Worm (Caenorhabditis elegans) whole organism, late embryonic: ENCODE measurements around the gene msp-55.
A peak's percentile ranks its signal among the peaks of the same experiment; 100 is the strongest.

Experiments
- C38D4.7 ChIP-seq: fragments of 200-800 bp; sonication (Bioruptor generic); optimal IDR thresholded peaks from 2 replicates; lab custom pipeline; 2018; ENCODE audit warnings: mild to moderate bottlenecking, missing genetic modification characterization, moderate library complexity, missing compliant biosample characterization
- K02D7.2 ChIP-seq: sonication (generic microtip); optimal IDR thresholded peaks from 2 replicates; lab custom pipeline; 2017; ENCODE audit warnings: mild to moderate bottlenecking, missing genetic modification characterization, missing compliant biosample characterization
- T23F11.4 ChIP-seq: fragments of 200-800 bp; sonication (Bioruptor generic); optimal IDR thresholded peaks from 2 replicates; lab custom pipeline; 2018; ENCODE audit warnings: mild to moderate bottlenecking, missing genetic modification characterization, missing compliant biosample characterization
- ahr-1 ChIP-seq: sonication (generic microtip); optimal IDR thresholded peaks from 2 replicates; lab custom pipeline; 2016; ENCODE audit warnings: missing genetic modification characterization, missing compliant biosample characterization
- ceh-14 ChIP-seq: sonication (generic microtip); optimal IDR thresholded peaks from 2 replicates; lab custom pipeline; 2016; ENCODE audit warnings: missing genotype, missing genetic modification characterization, missing compliant biosample characterization
- ceh-18 ChIP-seq: sonication (generic microtip); optimal IDR thresholded peaks from 2 replicates; lab custom pipeline; 2016; ENCODE audit warnings: missing genetic modification characterization, missing compliant biosample characterization
- ceh-19 ChIP-seq: fragments of 200-800 bp; sonication (Bioruptor generic); optimal IDR thresholded peaks from 2 replicates; lab custom pipeline; 2018; ENCODE audit warnings: mild to moderate bottlenecking, missing genetic modification characterization, missing compliant biosample characterization
- ceh-31 ChIP-seq: sonication (generic microtip); optimal IDR thresholded peaks from 2 replicates; lab custom pipeline; 2016; ENCODE audit warnings: missing genetic modification characterization, missing compliant biosample characterization
- ceh-6 ChIP-seq: fragments of 200-800 bp; sonication (Bioruptor generic); optimal IDR thresholded peaks from 2 replicates; lab custom pipeline; 2018; ENCODE audit warnings: mild to moderate bottlenecking, missing genetic modification characterization, missing compliant biosample characterization
- ceh-9 ChIP-seq: sonication (generic microtip); optimal IDR thresholded peaks from 2 replicates; lab custom pipeline; 2016; ENCODE audit warnings: mild to moderate bottlenecking, missing genetic modification characterization, inconsistent platforms, missing compliant biosample characterization
- dmd-4 ChIP-seq: sonication (generic microtip); optimal IDR thresholded peaks from 2 replicates; lab custom pipeline; 2016; ENCODE audit warnings: borderline replicate concordance, missing genetic modification characterization, missing compliant biosample characterization
- dve-1 ChIP-seq: sonication (generic microtip); optimal IDR thresholded peaks from 2 replicates; lab custom pipeline; 2017; ENCODE audit warnings: antibody characterized with exemption, mild to moderate bottlenecking, missing genetic modification characterization, missing compliant biosample characterization
- elt-2 ChIP-seq: sonication (generic microtip); optimal IDR thresholded peaks from 2 replicates; lab custom pipeline; 2016; ENCODE audit warnings: missing genetic modification reagents, missing genetic modification characterization, missing compliant biosample characterization
- eyg-1 ChIP-seq: sonication (generic microtip); optimal IDR thresholded peaks from 2 replicates; lab custom pipeline; 2016; ENCODE audit warnings: missing genotype, missing genetic modification characterization, missing compliant biosample characterization
- fax-1 ChIP-seq: sonication (generic microtip); optimal IDR thresholded peaks from 2 replicates; lab custom pipeline; 2016; ENCODE audit warnings: missing genotype, missing genetic modification characterization, missing compliant biosample characterization
- fkh-10 ChIP-seq: fragments of 150-350 bp; optimal IDR thresholded peaks from 2 replicates; lab custom pipeline; 2014; ENCODE audit warnings: missing biosample characterization, missing genetic modification reagents, missing genetic modification characterization
- fkh-6 ChIP-seq: sonication (generic microtip); optimal IDR thresholded peaks from 2 replicates; lab custom pipeline; 2016; ENCODE audit warnings: missing genetic modification characterization, missing compliant biosample characterization
- hlh-15 ChIP-seq: sonication (generic microtip); optimal IDR thresholded peaks from 2 replicates; lab custom pipeline; 2016; ENCODE audit warnings: missing genetic modification characterization, missing compliant biosample characterization
- nfya-1 ChIP-seq: sonication (generic microtip); optimal IDR thresholded peaks from 2 replicates; lab custom pipeline; 2017; ENCODE audit warnings: missing genetic modification characterization, mild to moderate bottlenecking, missing compliant biosample characterization, antibody characterized with exemption, moderate library complexity
- nhr-11 ChIP-seq: fragments of 150-350 bp; optimal IDR thresholded peaks from 2 replicates; lab custom pipeline; 2014; ENCODE audit warnings: missing biosample characterization, missing genetic modification characterization
- odd-2 ChIP-seq: sonication (generic microtip); optimal IDR thresholded peaks from 2 replicates; lab custom pipeline; 2017; ENCODE audit warnings: antibody characterized with exemption, mild to moderate bottlenecking, missing genetic modification characterization, missing compliant biosample characterization
- pqm-1 ChIP-seq: sonication (generic microtip); optimal IDR thresholded peaks from 2 replicates; lab custom pipeline; 2016; ENCODE audit warnings: missing genetic modification characterization, missing compliant biosample characterization
- sdc-2 ChIP-seq: sonication (generic microtip); optimal IDR thresholded peaks from 2 replicates; lab custom pipeline; 2016; ENCODE audit warnings: missing genotype, missing genetic modification characterization, missing compliant biosample characterization
- sox-2 ChIP-seq: fragments of 200-800 bp; sonication (Bioruptor generic); IDR thresholded peaks from 2 replicates; pipeline ENCODE4 v1.3.6; 2022; ENCODE audit warnings: missing genetic modification reagents, missing genetic modification characterization, missing compliant biosample characterization
- syd-9 ChIP-seq: sonication (generic microtip); optimal IDR thresholded peaks from 2 replicates; lab custom pipeline; 2016; ENCODE audit warnings: mild to moderate bottlenecking, missing genetic modification characterization, moderate library complexity, missing compliant biosample characterization
- tbx-2 ChIP-seq: sonication (generic microtip); optimal IDR thresholded peaks from 2 replicates; lab custom pipeline; 2016; ENCODE audit warnings: missing genetic modification characterization, missing compliant biosample characterization
- tbx-7 ChIP-seq: sonication (generic microtip); optimal IDR thresholded peaks from 2 replicates; lab custom pipeline; 2016; ENCODE audit warnings: missing genotype, missing genetic modification characterization, missing compliant biosample characterization
- ttx-3 ChIP-seq: sonication (generic microtip); optimal IDR thresholded peaks from 2 replicates; lab custom pipeline; 2016; ENCODE audit warnings: missing genetic modification reagents, missing genetic modification characterization, missing compliant biosample characterization
- unc-55 ChIP-seq: sonication (generic microtip); optimal IDR thresholded peaks from 2 replicates; lab custom pipeline; 2017; ENCODE audit warnings: missing biosample characterization, missing genetic modification reagents, missing genetic modification characterization
- zip-5 ChIP-seq: sonication (generic microtip); optimal IDR thresholded peaks from 2 replicates; lab custom pipeline; 2016; ENCODE audit warnings: missing genetic modification characterization, missing compliant biosample characterization

msp-55 gene

DNA sequence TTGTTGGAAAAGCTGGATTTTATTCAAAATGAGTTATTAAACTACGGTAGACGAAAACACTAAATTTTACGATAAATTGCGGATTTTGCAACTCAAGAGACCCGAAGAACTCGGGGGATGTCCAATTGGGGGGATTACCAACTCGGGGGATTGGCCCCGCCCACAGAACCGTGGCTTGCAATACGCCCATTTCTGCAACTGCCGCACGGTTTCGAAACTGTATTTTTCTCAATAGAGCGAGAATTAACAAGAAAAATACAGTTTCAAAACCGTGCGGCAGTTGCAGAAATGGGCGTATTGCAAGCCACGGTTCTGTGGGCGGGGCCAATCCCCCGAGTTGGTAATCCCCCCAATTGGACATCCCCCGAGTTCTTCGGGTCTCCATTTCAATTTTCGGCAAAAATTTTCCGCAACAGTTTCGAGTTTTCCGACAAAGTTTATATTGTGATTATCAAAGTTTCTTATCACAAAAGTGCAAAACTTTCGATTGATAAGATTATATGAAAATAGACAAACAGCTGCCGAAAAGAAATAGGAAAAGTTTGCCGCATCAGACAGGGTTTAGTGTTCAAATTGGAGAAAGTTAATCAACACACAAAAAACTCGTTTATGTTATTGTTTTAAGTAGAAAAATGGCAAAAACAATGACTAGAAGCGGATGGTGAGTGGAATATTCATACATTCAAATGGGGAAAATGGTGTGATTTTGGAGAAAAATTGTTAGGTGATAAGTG, 34.1 kb upstream of the msp-55 start:
- TF ChIP-seq ceh-31 (tag; lab: Kevin White, UChicago) (peak; percentile 17), tbx-2 (peak; percentile 64), elt-2 (peak; percentile 58), nfya-1 (tag; lab: Kevin White, UChicago) (peak; percentile 6)

ce11 chrIV:5088814-5089322, 33.1 kb upstream of the msp-55 start, which contains the start of gene ivd-1:
Gene ivd-1 (minus strand): TSS chrIV:5088864.
- TF ChIP-seq fkh-10 (GFP tag; lab: Kevin White, UChicago): no peak
- TF ChIP-seq dve-1: no peak

DNA sequence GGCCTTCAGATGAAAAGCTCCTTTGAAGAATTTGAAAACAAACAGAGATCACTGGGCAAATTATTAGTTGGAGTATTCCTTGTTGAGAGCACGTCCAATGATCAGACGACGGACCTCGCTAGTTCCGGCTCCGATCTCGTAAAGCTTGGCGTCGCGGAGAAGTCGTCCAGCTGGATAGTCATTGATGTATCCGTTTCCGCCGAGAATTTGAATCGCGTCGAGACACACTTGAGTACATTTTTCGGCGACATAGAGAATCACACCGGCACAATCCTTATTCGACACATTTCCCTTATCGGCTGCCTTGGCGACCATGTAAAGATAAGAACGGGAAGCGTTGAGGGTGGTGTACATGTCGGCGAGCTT, 31.1 kb upstream of the msp-55 start:
- TF ChIP-seq sox-2 (no peak), ahr-1 (tag; lab: Kevin White, UChicago) (no peak), sdc-2 (tag; lab: Kevin White, UChicago) (no peak), elt-2 (peak; percentile 25), ceh-14 (tag; lab: Kevin White, UChicago) (no peak), odd-2 (tag; lab: Kevin White, UChicago) (no peak)
- TF ChIP-seq, all 69 proteins: peak for 1

ce11 chrIV:5086243-5086960, 30.6 kb upstream of the msp-55 start:
- no peak for TF ChIP-seq fkh-6 (tag; lab: Kevin White, UChicago)
- TF ChIP-seq sdc-2 (tag; lab: Kevin White, UChicago): no peak
- TF ChIP-seq C38D4.7 (GFP tag; lab: Kevin White, UChicago): no peak
- no peak for TF ChIP-seq nhr-11 (tag; lab: Kevin White, UChicago)
- TF ChIP-seq pqm-1: no peak
- TF ChIP-seq tbx-7 (tag; lab: Kevin White, UChicago): no peak
- no peak for TF ChIP-seq unc-55 (GFP tag; lab: Kevin White, UChicago)
- no peak for TF ChIP-seq eyg-1 (tag; lab: Kevin White, UChicago)
- no peak for TF ChIP-seq ceh-18 (tag; lab: Kevin White, UChicago)
- no peak for TF ChIP-seq ceh-19 (GFP tag; lab: Kevin White, UChicago)
- TF ChIP-seq ceh-9 (tag; lab: Kevin White, UChicago): no peak
- TF ChIP-seq fax-1: no peak
- TF ChIP-seq ttx-3 (tag; lab: Kevin White, UChicago): no peak
- no peak for TF ChIP-seq zip-5 (tag; lab: Kevin White, UChicago)
- TF ChIP-seq ceh-6 (GFP tag; lab: Kevin White, UChicago): no peak
- TF ChIP-seq, all 69 proteins: peak for 0

DNA sequence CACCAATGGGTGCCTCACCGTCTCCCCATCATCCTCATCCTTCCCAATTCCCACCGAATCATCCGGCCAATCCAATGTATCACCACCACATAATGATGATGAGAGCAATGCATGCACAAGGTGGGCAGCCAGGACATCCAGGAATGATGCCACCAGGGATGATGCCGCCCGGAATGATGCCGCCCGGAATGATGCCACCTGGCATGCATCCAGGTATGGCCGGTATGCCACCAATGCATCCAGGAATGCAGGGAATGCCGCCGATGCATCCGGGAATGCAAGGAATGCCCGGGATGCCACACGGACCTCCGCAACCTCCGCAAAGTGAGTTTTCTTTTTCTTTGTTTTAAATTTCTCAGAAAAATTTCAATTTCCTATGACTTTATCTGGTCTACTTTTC, 30.0 kb upstream of the msp-55 start:
- no peak for TF ChIP-seq pqm-1
- TF ChIP-seq syd-9 (tag; lab: Kevin White, UChicago): no peak
- TF ChIP-seq T23F11.4: no peak
- TF ChIP-seq dmd-4 (tag; lab: Kevin White, UChicago): no peak
- no peak for TF ChIP-seq hlh-15 (tag; lab: Kevin White, UChicago)
- no peak for TF ChIP-seq fkh-6 (tag; lab: Kevin White, UChicago)
- TF ChIP-seq sdc-2 (tag; lab: Kevin White, UChicago): no peak
- TF ChIP-seq ceh-6 (GFP tag; lab: Kevin White, UChicago): no peak
- TF ChIP-seq odd-2 (tag; lab: Kevin White, UChicago): no peak
- no peak for TF ChIP-seq K02D7.2 (tag; lab: Kevin White, UChicago)
